Fruit fly (Drosophila melanogaster): Measurements from ENCODE around the gene Ugt304A1.
A peak's percentile ranks its signal among the peaks of the same experiment; 100 is the strongest.

DNA sequence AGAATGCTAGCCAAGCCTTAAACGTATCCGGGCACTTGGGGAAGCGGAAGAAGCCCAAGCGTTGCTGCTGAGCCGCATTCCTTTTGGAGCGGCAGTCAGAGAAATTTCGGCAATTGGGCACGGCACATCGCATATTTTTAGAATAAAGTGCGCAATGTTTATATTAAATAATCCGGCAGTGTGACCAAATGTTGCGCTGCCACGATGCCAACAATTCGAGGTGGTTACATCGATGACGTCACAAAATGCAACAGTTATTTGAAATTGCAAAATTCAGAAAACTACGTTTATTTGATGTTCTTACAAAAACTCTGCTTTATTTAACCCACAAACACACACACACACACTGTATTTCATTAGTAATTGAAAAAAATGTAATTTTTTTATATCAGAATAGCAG, 44.7 kb upstream of the Ugt304A1 start, which contains the start of gene CG6689:
- TF ChIP-seq CG15710 (tag; optimal IDR thresholded peaks at IDR 0.05) (no peak), Pif1A (GFP tag; optimal IDR thresholded peaks at IDR 0.05) (no peak), D1 (tag; optimal IDR thresholded peaks at IDR 0.05) (no peak), CG8159 (tag; optimal IDR thresholded peaks at IDR 0.05) (no peak), CG34367 (tag; optimal IDR thresholded peaks at IDR 0.05) (no peak), CG4496 (GFP tag; IDR thresholded peaks at IDR 0.05) (0 out of 3 replicates have a peak, but pooled peaks have one; percentile 21), rn (GFP tag; IDR thresholded peaks at IDR 0.05) (no peak), gl (tag; optimal IDR thresholded peaks at IDR 0.05) (no peak), EcR (GFP tag; optimal IDR thresholded peaks at IDR 0.05) (no peak)

All from whole organism, pupa.